Worm (Caenorhabditis elegans) whole organism, L2 larva: ENCODE measurements around the gene C31E10.5.

ENCODE experiments used
- ama-1 ChIP-seq: fragments of 150-350 bp; optimal IDR thresholded peaks from 2 replicates; lab custom pipeline; 2018; ENCODE audit warnings: inconsistent platforms
- blmp-1 ChIP-seq: sonication (generic microtip); optimal IDR thresholded peaks from 2 replicates; lab custom pipeline; 2017; ENCODE audit warnings: missing genetic modification characterization, mild to moderate bottlenecking, missing compliant biosample characterization, antibody characterized with exemption, moderate library complexity; ENCODE audit not compliant: insufficient read depth
- dmd-4 ChIP-seq: sonication (generic microtip); optimal IDR thresholded peaks from 2 replicates; lab custom pipeline; 2017; ENCODE audit warnings: missing biosample characterization, missing genetic modification characterization
- gmeb-1 ChIP-seq: fragments of 150-350 bp; optimal IDR thresholded peaks from 2 replicates; lab custom pipeline; 2014; ENCODE audit warnings: missing biosample characterization, missing genetic modification characterization
- lin-13 ChIP-seq: fragments of 150-350 bp; optimal IDR thresholded peaks from 2 replicates; lab custom pipeline; 2014; ENCODE audit warnings: missing biosample characterization, missing genetic modification reagents, missing genetic modification characterization
- mbf-1 ChIP-seq: sonication (generic microtip); optimal IDR thresholded peaks from 2 replicates; lab custom pipeline; 2017; ENCODE audit warnings: missing biosample characterization, missing genetic modification characterization
- nhr-237 ChIP-seq: fragments of 150-350 bp; optimal IDR thresholded peaks from 2 replicates; lab custom pipeline; 2014; ENCODE audit warnings: missing biosample characterization, missing genetic modification characterization
- unc-55 ChIP-seq: fragments of 150-350 bp; sonication (generic microtip); optimal IDR thresholded peaks from 3 replicates; lab custom pipeline; 2014; ENCODE audit warnings: missing biosample characterization, missing genetic modification reagents, missing genetic modification characterization
- unc-62 ChIP-seq: fragments of 150-350 bp; optimal IDR thresholded peaks from 2 replicates; lab custom pipeline; 2014; ENCODE audit warnings: missing biosample characterization, missing genetic modification reagents, missing genetic modification characterization
- ztf-1 ChIP-seq: fragments of 200-800 bp; sonication (Bioruptor generic); conservative IDR thresholded peaks from 2 replicates; pipeline ENCODE4 v1.3.6; 2022; ENCODE audit warnings: missing genetic modification characterization, missing compliant biosample characterization
- ztf-4 ChIP-seq: fragments of 150-350 bp; optimal IDR thresholded peaks from 2 replicates; lab custom pipeline; 2014; ENCODE audit warnings: missing biosample characterization, missing genetic modification characterization

ce11 chrX:13958451-13958850 is 37.2 kb downstream of the C31E10.5 start:
- no peak for TF ChIP-seq lin-13
- no peak for TF ChIP-seq ama-1 (lab: Kevin White, UChicago)
- no peak for TF ChIP-seq dmd-4 (tag; lab: Kevin White, UChicago)
- no peak for TF ChIP-seq nhr-237
- TF ChIP-seq gmeb-1 = no peak
- no peak for TF ChIP-seq blmp-1 (tag; lab: Kevin White, UChicago)
- no peak for TF ChIP-seq unc-55 (GFP tag; lab: Kevin White, UChicago)
- no peak for TF ChIP-seq unc-62
- no peak for TF ChIP-seq ztf-4 (tag; lab: Kevin White, UChicago)
- TF ChIP-seq ztf-1 = no peak
- TF ChIP-seq mbf-1 (tag; lab: Kevin White, UChicago) = no peak
